Fruit fly (Drosophila melanogaster) whole organism, pupa: Measurements from ENCODE around the gene CG13933.

Experiments used
- CG12605 ChIP-seq: fragments of 200-800 bp; sonication (Bioruptor generic); IDR thresholded peaks from 2 replicates; pipeline ENCODE4 v1.3.6; 2022; ENCODE audit warnings: missing biosample characterization, missing genetic modification characterization
- CG13204 ChIP-seq: fragments of 200-800 bp; sonication (Bioruptor generic); optimal IDR thresholded peaks from 2 replicates; lab custom pipeline; 2018; ENCODE audit warnings: missing biosample characterization, mild to moderate bottlenecking, missing genetic modification characterization, moderate library complexity
- CG14655 ChIP-seq: fragments of 200-800 bp; sonication (Bioruptor generic); optimal IDR thresholded peaks from 3 replicates; lab custom pipeline; 2017; ENCODE audit warnings: mild to moderate bottlenecking, missing biosample characterization, missing genetic modification reagents, missing genetic modification characterization
- CG17806 ChIP-seq: fragments of 200-800 bp; sonication (Bioruptor generic); optimal IDR thresholded peaks from 2 replicates; lab custom pipeline; 2018; ENCODE audit warnings: missing biosample characterization, mild to moderate bottlenecking, missing genetic modification characterization, moderate library complexity
- CG32121 ChIP-seq: fragments of 200-800 bp; sonication (Bioruptor generic); IDR thresholded peaks from 2 replicates; pipeline ENCODE4 v1.3.6; 2022; ENCODE audit warnings: missing biosample characterization, missing genetic modification characterization
- CG34367 ChIP-seq: fragments of 200-800 bp; sonication (Bioruptor generic); optimal IDR thresholded peaks from 2 replicates; lab custom pipeline; 2018; ENCODE audit warnings: missing biosample characterization, mild to moderate bottlenecking, missing genetic modification characterization
- CG4496 ChIP-seq: fragments of 200-800 bp; sonication (Bioruptor generic); IDR thresholded peaks from 3 replicates; pipeline ENCODE4 v1.3.6; 2022; ENCODE audit warnings: missing biosample characterization, missing genetic modification characterization
- CG8159 ChIP-seq: fragments of 200-800 bp; sonication (Bioruptor generic); optimal IDR thresholded peaks from 3 replicates; lab custom pipeline; 2018; ENCODE audit warnings: missing biosample characterization, mild to moderate bottlenecking, missing genetic modification characterization, moderate library complexity
- CG8301 ChIP-seq: fragments of 200-800 bp; sonication (Bioruptor generic); optimal IDR thresholded peaks from 2 replicates; lab custom pipeline; 2018; ENCODE audit warnings: missing biosample characterization, mild to moderate bottlenecking, missing genetic modification characterization
- CG9948 ChIP-seq: fragments of 200-800 bp; sonication (Bioruptor generic); optimal IDR thresholded peaks from 2 replicates; lab custom pipeline; 2018; ENCODE audit warnings: missing biosample characterization, mild to moderate bottlenecking, missing genetic modification characterization, moderate library complexity
- D1 ChIP-seq: fragments of 200-800 bp; sonication (Bioruptor generic); optimal IDR thresholded peaks from 2 replicates; lab custom pipeline; 2018; ENCODE audit warnings: missing biosample characterization, mild to moderate bottlenecking, missing genetic modification characterization, moderate library complexity
- EcR ChIP-seq: fragments of 200-800 bp; sonication (Bioruptor generic); optimal IDR thresholded peaks from 3 replicates; lab custom pipeline; 2019; ENCODE audit warnings: missing biosample characterization, missing genetic modification characterization, mild to moderate bottlenecking, moderate library complexity, missing genetic modification reagents
- Ets98B ChIP-seq: fragments of 200-800 bp; sonication (Bioruptor generic); IDR thresholded peaks from 2 replicates; pipeline ENCODE4 v1.3.6; 2022; ENCODE audit warnings: missing biosample characterization, missing genetic modification characterization
- Pif1A ChIP-seq: fragments of 200-800 bp; sonication (Bioruptor generic); optimal IDR thresholded peaks from 3 replicates; lab custom pipeline; 2016; ENCODE audit warnings: missing biosample characterization, missing genetic modification characterization
- Pif1B ChIP-seq: fragments of 200-800 bp; sonication (Bioruptor generic); optimal IDR thresholded peaks from 3 replicates; lab custom pipeline; 2016; ENCODE audit warnings: missing biosample characterization, missing genetic modification characterization
- Snoo ChIP-seq: fragments of 200-800 bp; sonication (Bioruptor generic); optimal IDR thresholded peaks from 3 replicates; lab custom pipeline; 2017; ENCODE audit warnings: missing biosample characterization, mild to moderate bottlenecking, missing genetic modification characterization, inconsistent platforms
- fd96Ca ChIP-seq: fragments of 200-800 bp; sonication (Bioruptor generic); IDR thresholded peaks from 3 replicates; pipeline ENCODE4 v1.3.6; 2022; ENCODE audit warnings: missing biosample characterization, missing genetic modification characterization
- gl ChIP-seq: fragments of 200-800 bp; sonication (Bioruptor generic); optimal IDR thresholded peaks from 2 replicates; lab custom pipeline; 2018; ENCODE audit warnings: missing biosample characterization, mild to moderate bottlenecking, missing genetic modification characterization

CG13933 gene

DNA sequence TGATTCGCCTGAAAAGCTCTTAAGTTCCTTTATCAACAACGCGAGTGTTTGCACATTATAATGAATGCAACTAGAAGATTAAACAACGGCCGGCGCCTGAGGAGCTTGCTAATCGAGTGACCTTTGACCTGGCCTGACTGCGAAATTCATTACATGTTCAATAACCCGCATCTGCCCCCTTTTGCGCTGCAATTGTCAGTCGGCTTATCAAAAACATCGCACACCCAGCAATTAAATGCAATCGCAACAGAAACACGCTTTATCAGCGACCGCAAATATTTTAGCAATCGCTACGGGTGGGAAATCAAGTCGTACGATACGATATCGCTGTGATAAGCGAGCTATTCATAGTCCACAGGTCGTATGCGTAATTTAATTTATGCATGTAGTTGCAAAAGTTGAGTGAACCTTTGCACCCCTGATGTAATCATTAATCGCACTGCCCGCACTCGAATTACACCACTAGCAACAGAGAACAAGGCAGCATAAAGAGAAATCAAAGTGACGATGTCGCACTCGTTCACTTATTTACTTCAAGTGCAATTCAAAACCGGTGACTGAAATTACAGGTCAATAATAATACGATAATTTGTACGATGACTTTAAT is 35.3 kb downstream of the CG13933 start:
- TF ChIP-seq Pif1A (GFP tag; lab: Kevin White, UChicago) (no peak), EcR (GFP tag; lab: Kevin White, UChicago) (peak; percentile 78), Ets98B (no peak), gl (tag; lab: Kevin White, UChicago) (peak; percentile 5)

DNA sequence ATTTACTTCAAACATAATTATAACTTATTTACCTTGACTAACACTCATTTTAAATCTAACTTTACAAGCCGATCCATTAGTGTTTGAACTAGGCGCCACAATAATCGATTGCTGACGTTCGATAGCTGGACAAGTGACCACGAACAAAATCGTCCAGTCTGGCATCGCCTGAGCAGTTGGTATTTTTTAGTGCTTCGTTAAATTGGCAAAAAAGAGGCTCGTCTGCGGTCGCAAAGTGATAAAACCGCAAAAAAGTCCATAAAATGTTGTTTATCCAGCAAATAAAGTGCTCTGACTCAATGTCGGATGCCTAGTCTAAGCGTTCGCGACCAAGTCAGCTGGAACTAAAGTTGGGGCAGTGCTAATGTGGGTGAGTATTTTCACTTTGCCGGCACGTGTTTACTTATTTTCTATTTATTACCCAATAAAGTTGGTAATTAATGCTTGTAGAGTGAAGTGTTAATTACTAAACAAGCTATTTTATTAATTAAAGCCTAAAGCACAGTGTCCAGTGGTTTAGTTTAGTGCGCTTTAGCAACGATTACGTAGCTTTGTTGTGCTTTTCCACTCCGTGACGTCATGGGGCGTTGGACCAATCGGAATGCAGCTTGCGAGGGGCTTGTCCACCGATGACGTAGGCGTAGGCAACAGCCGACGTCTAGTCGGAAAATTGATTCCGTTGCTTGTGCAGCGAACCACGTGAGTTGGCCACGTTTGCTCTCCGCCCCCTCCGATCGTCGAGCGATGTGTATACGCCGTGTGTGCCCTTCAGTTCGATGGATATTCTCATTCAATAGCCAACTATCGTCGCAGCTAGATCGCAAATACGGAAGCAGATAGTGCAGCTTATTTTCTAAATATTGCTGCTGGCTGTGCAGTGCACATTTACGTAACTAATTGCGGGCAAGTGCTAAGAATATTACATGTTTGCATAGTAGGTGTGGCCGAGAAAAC is 36.3 kb downstream of the CG13933 start, which contains the start of gene Gk2:
TSS of gene Gk2 (plus strand) at position 33 of the 954 bp plus-strand sequence.
- TF ChIP-seq CG34367: no peak
- TF ChIP-seq EcR (GFP tag; lab: Kevin White, UChicago): peak; percentile 3
- TF ChIP-seq, all 21 proteins: peak for 1

DNA sequence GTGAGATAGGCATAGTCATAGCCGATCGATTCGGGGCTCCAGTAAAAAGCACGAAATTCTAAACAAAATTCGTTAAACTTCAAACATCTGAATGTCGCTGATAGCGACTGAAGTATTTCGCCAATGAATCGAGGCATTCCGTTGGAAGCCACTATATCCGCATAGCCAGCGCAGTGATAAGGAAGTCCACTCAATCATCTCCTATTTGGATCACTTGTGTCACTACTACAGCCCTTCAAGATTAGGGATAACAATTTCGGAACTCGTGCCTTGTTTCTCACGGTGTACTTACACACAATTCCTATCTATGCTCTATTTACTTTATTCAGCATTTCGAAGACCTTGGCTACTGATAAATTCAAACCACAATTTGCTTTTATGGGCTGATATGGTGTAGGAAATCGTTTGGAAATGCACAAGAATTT is 37.0 kb downstream of the CG13933 start, which contains the start of gene PIG-Wb:
TSS of gene PIG-Wb (minus strand) at position 209 of the 425 bp plus-strand sequence.
- TF ChIP-seq CG32121 (GFP tag; lab: Robert Waterston, UW) (no peak), CG34367 (no peak), gl (tag; lab: Kevin White, UChicago) (no peak), CG4496 (no peak)

DNA sequence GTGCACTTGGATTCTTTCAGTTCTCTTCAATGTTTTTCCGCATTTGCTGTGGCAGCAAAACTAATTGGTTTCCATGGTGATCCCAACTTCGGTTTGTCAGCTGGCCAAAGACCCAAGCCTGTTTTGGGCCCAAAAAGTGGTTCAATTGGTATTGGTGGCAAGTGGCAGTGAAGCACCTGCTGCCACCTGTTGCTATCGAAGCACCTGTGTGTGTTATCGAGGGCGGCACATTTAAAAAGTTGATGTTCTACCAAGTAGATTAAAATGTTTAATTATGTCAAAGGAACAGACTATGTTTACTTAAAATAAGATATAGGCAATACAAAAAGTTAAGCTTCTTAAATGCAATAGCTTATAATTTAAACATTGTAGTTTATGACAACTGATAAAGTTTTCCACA is 39.3 kb downstream of the CG13933 start, which contains the start of gene Oseg4:
TSS of gene Oseg4 (minus strand) at position 165 of the 400 bp plus-strand sequence.
- peak; percentile 54; the same call in 1 of the 2 replicates for TF ChIP-seq CG12605 (GFP tag; lab: Robert Waterston, UW)
- no peak for TF ChIP-seq CG8301 (tag; lab: Kevin White, UChicago)
- TF ChIP-seq, all 21 proteins: peak for 1

DNA sequence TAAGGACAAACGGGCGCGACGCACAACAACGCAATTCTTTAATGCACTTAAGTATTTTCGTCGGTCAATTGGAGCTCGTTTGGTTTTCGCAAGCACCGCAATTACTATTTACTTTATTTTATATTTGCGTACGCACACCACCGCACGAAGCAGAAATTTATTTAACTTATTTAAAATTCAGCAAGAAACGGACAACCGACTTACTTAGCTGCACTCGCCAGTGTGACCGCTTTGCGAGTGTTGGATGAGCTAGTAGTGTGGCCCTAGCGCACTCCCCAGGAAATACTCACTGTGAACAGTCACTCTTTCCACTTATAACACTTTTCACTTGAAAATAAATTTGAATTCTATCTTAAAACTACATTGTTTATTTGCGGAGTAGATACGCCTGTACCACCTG is 44.1 kb downstream of the CG13933 start, which contains the start of gene drpr:
TSS of gene drpr (minus strand) at position 235 of the 400 bp plus-strand sequence.
- TF ChIP-seq CG12605 (GFP tag; lab: Robert Waterston, UW) (no peak), EcR (GFP tag; lab: Kevin White, UChicago) (no peak), Ets98B (peak; percentile 15; the same call in 1 of the 2 replicates), CG17806 (tag; lab: Kevin White, UChicago) (no peak), CG8159 (tag; lab: Kevin White, UChicago) (peak; percentile 18), Pif1A (GFP tag; lab: Kevin White, UChicago) (no peak), Snoo (tag; lab: Kevin White, UChicago) (peak; percentile 53), CG13204 (no peak), Pif1B (GFP tag; lab: Kevin White, UChicago) (peak; percentile 61)
- TF ChIP-seq, all 21 proteins: peak for 4

dm6 chr3L:1730160-1730595 is 44.8 kb downstream of the CG13933 start:
- TF ChIP-seq fd96Ca (GFP tag; lab: Robert Waterston, UW) (no peak), EcR (GFP tag; lab: Kevin White, UChicago) (peak; percentile 73), Ets98B (no peak), CG13204 (peak; percentile 3)

dm6 chr3L:1729380-1730159 is 45.4 kb downstream of the CG13933 start:
- TF ChIP-seq CG9948 (tag; lab: Kevin White, UChicago): no peak
- TF ChIP-seq CG13204: no peak
- no peak for TF ChIP-seq fd96Ca (GFP tag; lab: Robert Waterston, UW)

DNA sequence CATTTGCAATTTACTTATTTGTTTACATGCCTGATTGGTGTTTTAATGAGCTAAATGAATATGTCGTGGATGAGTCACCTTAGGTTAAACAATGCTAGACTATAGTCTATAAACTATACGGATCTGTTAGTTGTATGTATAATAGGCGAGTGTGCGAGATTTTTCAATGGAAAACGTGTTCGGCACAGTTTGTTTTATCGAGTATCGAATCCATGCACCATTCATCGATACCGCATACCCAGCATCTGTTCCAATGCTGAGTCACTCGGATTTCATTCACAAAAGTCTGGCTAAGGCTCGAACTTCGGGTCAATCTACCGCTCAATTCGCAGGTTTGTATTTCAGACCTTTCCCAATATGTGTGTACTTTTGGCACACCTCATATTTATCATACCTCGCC is 47.5 kb downstream of the CG13933 start:
- TF ChIP-seq EcR (GFP tag; lab: Kevin White, UChicago): no peak
- TF ChIP-seq CG9948 (tag; lab: Kevin White, UChicago): no peak
- TF ChIP-seq gl (tag; lab: Kevin White, UChicago): no peak
- no peak for TF ChIP-seq Pif1B (GFP tag; lab: Kevin White, UChicago)
- no peak for TF ChIP-seq D1 (tag; lab: Kevin White, UChicago)
- no peak for TF ChIP-seq CG12605 (GFP tag; lab: Robert Waterston, UW)
- no peak for TF ChIP-seq Snoo (tag; lab: Kevin White, UChicago)
- no peak for TF ChIP-seq CG34367
- no peak for TF ChIP-seq CG14655
- no peak for TF ChIP-seq Pif1A (GFP tag; lab: Kevin White, UChicago)
- TF ChIP-seq CG32121 (GFP tag; lab: Robert Waterston, UW): no peak
- TF ChIP-seq CG4496: no peak
- no peak for TF ChIP-seq CG8301 (tag; lab: Kevin White, UChicago)
